Fruit fly (Drosophila melanogaster): ENCODE results near the gene CG46448.

The CG46448 gene

DNA sequence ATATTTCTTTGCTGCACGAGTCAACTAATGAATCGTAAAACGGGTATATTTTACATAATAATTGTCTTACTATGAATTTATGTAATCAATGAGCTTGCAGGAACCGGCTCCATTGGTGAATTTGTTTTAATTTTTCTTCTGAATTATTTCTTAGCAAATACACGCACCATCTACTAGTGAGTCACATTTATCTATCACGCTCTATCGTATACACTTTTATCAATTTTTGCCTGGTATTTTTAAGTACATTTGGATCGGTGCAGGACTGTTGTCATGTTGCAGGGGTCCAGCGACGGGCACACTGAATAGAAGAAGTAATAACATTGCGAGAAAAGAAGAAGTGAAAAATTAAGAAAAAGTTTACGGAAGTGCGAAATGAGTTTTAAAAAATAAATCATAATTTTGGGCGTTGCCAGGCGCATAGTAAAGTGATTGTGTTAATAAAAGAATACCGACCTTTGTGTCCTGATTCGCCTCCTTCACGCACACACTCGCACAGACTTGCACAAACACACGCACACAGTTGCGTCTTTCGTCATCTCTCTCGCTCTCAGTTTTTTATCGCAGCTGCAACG is 26.3 kb upstream of the CG46448 start, which contains the start of the genes Rab5 and Axud1 (continued):
- peak; percentile 19 for TF ChIP-seq Nf-YB (GFP tag; optimal IDR thresholded peaks at IDR 0.05)
- TF ChIP-seq CG14050 (GFP tag; IDR thresholded peaks at IDR 0.05) = no peak
- TF ChIP-seq Hr39 (optimal IDR thresholded peaks at IDR 0.05) = no peak
- 0 out of 2 replicates have a peak, but pooled peaks have one; percentile 45 for TF ChIP-seq CG42726 (GFP tag; IDR thresholded peaks at IDR 0.05; ENCODE audit: partially characterized antibody)
- TF ChIP-seq corto (GFP tag; optimal IDR thresholded peaks at IDR 0.05) = no peak
- TF ChIP-seq lmd (GFP tag; IDR thresholded peaks at IDR 0.05) = no peak
- peak; percentile 31 for TF ChIP-seq CG9932 (GFP tag; IDR thresholded peaks at IDR 0.05)
- TF ChIP-seq CG16863 (GFP tag; optimal IDR thresholded peaks at IDR 0.05) = no peak
- TF ChIP-seq CG30020 (tag; optimal IDR thresholded peaks at IDR 0.05) = peak; percentile 42
- TF ChIP-seq Xbp1 (GFP tag; optimal IDR thresholded peaks at IDR 0.05) = peak; percentile 4
- TF ChIP-seq ranshi (GFP tag; IDR thresholded peaks at IDR 0.05) = no peak
- no peak for TF ChIP-seq CG10959 (GFP tag; IDR thresholded peaks at IDR 0.05)
- TF ChIP-seq CG14965 (GFP tag; optimal IDR thresholded peaks at IDR 0.05; ENCODE audit: borderline replicate concordance) = no peak
- TF ChIP-seq Trl (optimal IDR thresholded peaks at IDR 0.05) = peak in 1 of 2 experiments; percentile 24
- TF ChIP-seq Trl (GFP tag; optimal IDR thresholded peaks at IDR 0.05) = no peak
- TF ChIP-seq Side (GFP tag; optimal IDR thresholded peaks at IDR 0.05) = peak; percentile 25
- TF ChIP-seq Ssrp (tag; optimal IDR thresholded peaks at IDR 0.05) = no peak
- TF ChIP-seq tgo (GFP tag; IDR thresholded peaks at IDR 0.05) = no peak; the same call in 2 of the 3 replicates
- peak; percentile 21; the same call in 1 of the 2 replicates for TF ChIP-seq Xrp1 (GFP tag; IDR thresholded peaks at IDR 0.05)
- no peak for TF ChIP-seq slou (GFP tag; optimal IDR thresholded peaks at IDR 0.05)
- TF ChIP-seq sens-2 (GFP tag; IDR thresholded peaks at IDR 0.05) = no peak
- no peak for TF ChIP-seq D (optimal IDR thresholded peaks at IDR 0.05)
- no peak for TF ChIP-seq D (GFP tag; optimal IDR thresholded peaks at IDR 0.05)
- no peak for TF ChIP-seq pnt (GFP tag; optimal IDR thresholded peaks at IDR 0.05)
- no peak for TF ChIP-seq eve (GFP tag; optimal IDR thresholded peaks at IDR 0.05)
- no peak for TF ChIP-seq Mrtf (GFP tag; IDR thresholded peaks at IDR 0.05)
- no peak for TF ChIP-seq zen (tag; optimal IDR thresholded peaks at IDR 0.05)
- peak; percentile 17 for TF ChIP-seq stwl (tag; optimal IDR thresholded peaks at IDR 0.05)
- 0 out of 2 replicates have a peak, but pooled peaks have one; percentile 23 for TF ChIP-seq bbx (GFP tag; IDR thresholded peaks at IDR 0.05; ENCODE audit: partially characterized antibody)
- no peak for TF ChIP-seq CG8944 (GFP tag; optimal IDR thresholded peaks at IDR 0.05)
- TF ChIP-seq Meics (GFP tag; optimal IDR thresholded peaks at IDR 0.05) = no peak
- TF ChIP-seq CG15479 (GFP tag; optimal IDR thresholded peaks at IDR 0.05) = peak; percentile 94
- peak; percentile 9 for TF ChIP-seq gem (tag; optimal IDR thresholded peaks at IDR 0.05)
- no peak for TF ChIP-seq br (optimal IDR thresholded peaks at IDR 0.05)
- TF ChIP-seq kay (GFP tag; optimal IDR thresholded peaks at IDR 0.05) = peak; percentile 97
- TF ChIP-seq CG14014 (GFP tag; IDR thresholded peaks at IDR 0.05) = no peak
- peak; percentile 50 for TF ChIP-seq CG2116 (GFP tag; optimal IDR thresholded peaks at IDR 0.05)
- no peak; the same call in 1 of the 2 replicates for TF ChIP-seq chm (GFP tag; IDR thresholded peaks at IDR 0.05)
- TF ChIP-seq TFAM (GFP tag; optimal IDR thresholded peaks at IDR 0.05) = no peak
- TF ChIP-seq B-H2 (GFP tag; optimal IDR thresholded peaks at IDR 0.05) = no peak
- TF ChIP-seq ssp (GFP tag; IDR thresholded peaks at IDR 0.05) = peak; percentile 37; the same call in 1 of the 2 replicates
- peak; percentile 4 for TF ChIP-seq CG7839 (tag; optimal IDR thresholded peaks at IDR 0.05)
- TF ChIP-seq YL-1 (GFP tag; optimal IDR thresholded peaks at IDR 0.05) = peak; percentile 76
- TF ChIP-seq CG1602 (GFP tag; optimal IDR thresholded peaks at IDR 0.05) = no peak
- TF ChIP-seq gcm2 (GFP tag; optimal IDR thresholded peaks at IDR 0.05) = no peak
- TF ChIP-seq cg (GFP tag; optimal IDR thresholded peaks at IDR 0.05) = peak; percentile 90
- TF ChIP-seq CG17829 (tag; optimal IDR thresholded peaks at IDR 0.05) = peak; percentile 24
- TF ChIP-seq MBD-R2 (GFP tag; IDR thresholded peaks at IDR 0.05) = peak; percentile 54; the same call in 1 of the 2 replicates
- no peak for TF ChIP-seq CG6854 (GFP tag; optimal IDR thresholded peaks at IDR 0.05)
- TF ChIP-seq Doc2 (GFP tag; IDR thresholded peaks at IDR 0.05) = no peak
- TF ChIP-seq Taf1 (GFP tag; IDR thresholded peaks at IDR 0.05) = peak; percentile 9; the same call in 1 of the 2 replicates
- peak; percentile 19 for TF ChIP-seq Fer1 (GFP tag; optimal IDR thresholded peaks at IDR 0.05)

All from whole organism, embryonic.